Worm (Caenorhabditis elegans): ENCODE measurements around the gene ubq-1.

The ubq-1 gene

DNA sequence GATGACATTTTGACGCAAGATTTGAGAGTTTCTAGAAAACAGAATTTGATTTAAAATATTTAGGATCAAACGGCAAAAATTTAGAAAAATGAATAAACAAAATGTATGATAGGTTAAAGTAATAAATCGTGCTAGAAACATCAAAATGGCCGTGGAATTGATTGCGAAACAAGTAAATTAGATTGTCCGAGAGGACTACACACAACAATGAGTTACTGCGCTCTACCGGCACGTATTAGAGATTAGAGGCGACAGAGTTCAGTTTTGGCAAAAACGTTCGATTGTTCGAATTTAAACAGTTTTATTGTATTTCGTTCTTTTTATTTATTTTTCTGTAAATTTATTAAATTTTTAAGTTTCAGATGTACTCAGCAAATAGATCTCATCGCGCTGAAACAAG, 14.3 kb upstream of the ubq-1 start, which contains the start of the genes dnc-2 and bcl-7 (continued):
- no peak for TF ChIP-seq ces-1 (GFP tag; optimal IDR thresholded peaks at IDR 0.05)
- TF ChIP-seq pha-4 (GFP tag; IDR thresholded peaks at IDR 0.05): no peak
- peak; percentile 51 for TF ChIP-seq pha-4 (tag; optimal IDR thresholded peaks at IDR 0.05)
- no peak for TF ChIP-seq zag-1 (tag; optimal IDR thresholded peaks at IDR 0.05)
- TF ChIP-seq lsy-2 (tag; optimal IDR thresholded peaks at IDR 0.05): peak in 1 of 2 experiments; percentile 84
- TF ChIP-seq mep-1 (tag; optimal IDR thresholded peaks at IDR 0.05): peak; percentile 38
- TF ChIP-seq dmd-9 (GFP tag; IDR thresholded peaks at IDR 0.05): no peak
- peak; percentile 65 for TF ChIP-seq dpl-1 (GFP tag; optimal IDR thresholded peaks at IDR 0.05)
- TF ChIP-seq dve-1 (tag; optimal IDR thresholded peaks at IDR 0.05; ENCODE audit: insufficient read depth): peak; percentile 37
- TF ChIP-seq T20F7.1 (GFP tag; optimal IDR thresholded peaks at IDR 0.05): peak; percentile 23
- TF ChIP-seq duxl-1 (tag; optimal IDR thresholded peaks at IDR 0.05; ENCODE audit: poor library complexity): peak; percentile 15
- no peak for TF ChIP-seq mxl-2 (GFP tag; conservative IDR thresholded peaks at IDR 0.05)
- TF ChIP-seq hlh-30 (tag; optimal IDR thresholded peaks at IDR 0.05; ENCODE audit: insufficient read depth): no peak
- TF ChIP-seq hif-1 (tag; optimal IDR thresholded peaks at IDR 0.05): peak in 1 of 2 experiments; percentile 28
- no peak for TF ChIP-seq cey-2 (tag; optimal IDR thresholded peaks at IDR 0.05; ENCODE audit: borderline replicate concordance, insufficient read depth)
- 0 out of 2 replicates have a peak, but pooled peaks have one; percentile 6 for TF ChIP-seq hmg-1.1 (GFP tag; IDR thresholded peaks at IDR 0.05)
- no peak for TF ChIP-seq sdz-12 (GFP tag; optimal IDR thresholded peaks at IDR 0.05)
- TF ChIP-seq daf-19 (GFP tag; conservative IDR thresholded peaks at IDR 0.05): no peak
- no peak for TF ChIP-seq aly-2 (tag; optimal IDR thresholded peaks at IDR 0.05)
- TF ChIP-seq arid-1 (GFP tag; conservative IDR thresholded peaks at IDR 0.05): no peak
- TF ChIP-seq D1046.2 (GFP tag; IDR thresholded peaks at IDR 0.05): no peak
- TF ChIP-seq ztf-7 (tag; optimal IDR thresholded peaks at IDR 0.05): no peak

DNA sequence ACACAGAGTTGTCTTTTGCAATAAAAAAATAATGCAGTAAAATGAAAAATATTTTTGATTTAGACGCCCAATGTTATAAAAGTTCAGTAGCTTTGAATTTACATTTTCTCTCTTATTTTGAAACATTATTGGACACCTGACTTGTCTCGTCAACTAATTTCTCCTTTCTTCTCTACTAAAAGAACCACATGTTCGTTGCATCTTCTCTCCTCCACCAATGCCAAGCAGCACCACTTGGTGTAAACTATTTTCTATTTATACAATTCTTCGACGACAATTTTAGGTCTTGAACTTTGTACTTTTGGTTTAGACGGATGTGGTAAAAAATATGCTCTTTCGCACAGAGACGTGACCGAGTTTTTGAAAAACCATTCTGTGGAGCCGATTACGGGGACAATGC, 9.4 kb upstream of the ubq-1 start:
- TF ChIP-seq hlh-30 (tag; optimal IDR thresholded peaks at IDR 0.05; ENCODE audit: insufficient read depth) (peak; percentile 14), lin-13 (GFP tag; optimal IDR thresholded peaks at IDR 0.05) (no peak), daf-16 (GFP tag; optimal IDR thresholded peaks at IDR 0.05) (peak in 1 of 2 experiments; percentile 19), daf-16 (tag; optimal IDR thresholded peaks at IDR 0.05) (no peak), ceh-20 (GFP tag; IDR thresholded peaks at IDR 0.05) (no peak)

DNA sequence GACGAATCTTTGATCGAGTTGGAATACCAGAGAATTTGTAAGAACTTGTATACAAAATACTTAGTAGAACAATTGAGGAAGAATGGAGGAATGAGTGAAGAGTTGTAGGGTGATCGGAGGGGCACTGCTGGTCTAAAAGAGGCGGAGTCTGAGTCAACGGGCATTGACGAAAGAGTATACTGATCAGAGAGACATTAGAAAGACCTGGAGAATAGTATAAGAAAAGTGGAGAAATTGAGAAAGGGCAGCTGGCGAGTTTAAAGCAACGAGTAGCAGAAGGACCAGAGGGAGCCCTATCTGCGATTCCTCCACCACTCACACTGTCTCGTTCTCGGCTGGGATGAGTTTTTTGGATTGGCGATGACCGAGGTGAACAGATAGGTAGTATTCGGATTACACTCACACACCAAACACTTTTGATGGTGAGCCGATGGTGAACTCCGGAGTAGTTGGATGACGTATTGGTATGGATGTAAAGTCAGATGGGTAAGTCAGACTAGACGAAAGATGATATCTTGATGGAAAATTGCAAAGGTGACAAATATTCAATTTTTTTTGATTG, 8.5 kb upstream of the ubq-1 start, which contains the start of gene EGAP1.5:
Gene EGAP1.5, plus strand, starts transcription at position 289 of the 562 bp plus-strand sequence.
- TF ChIP-seq attf-4 (tag; optimal IDR thresholded peaks at IDR 0.05) (no peak), hlh-11 (tag; optimal IDR thresholded peaks at IDR 0.05) (peak; percentile 15)

ce11 chrIII:5932853-5933252, 7.2 kb upstream of the ubq-1 start, which contains the start of gene zmp-1:
TSS of gene zmp-1 (minus strand) at chrIII:5932953.
- TF ChIP-seq mdl-1 (tag; optimal IDR thresholded peaks at IDR 0.05): no peak
- TF ChIP-seq nhr-6 (tag; optimal IDR thresholded peaks at IDR 0.05): no peak
- TF ChIP-seq saeg-2 (GFP tag; IDR thresholded peaks at IDR 0.05): no peak
- no peak for TF ChIP-seq tra-1 (GFP tag; IDR thresholded peaks at IDR 0.05)
- no peak for TF ChIP-seq aly-2 (tag; optimal IDR thresholded peaks at IDR 0.05)
- TF ChIP-seq nhr-28 (tag; optimal IDR thresholded peaks at IDR 0.05): no peak
- TF ChIP-seq daf-16 (GFP tag; optimal IDR thresholded peaks at IDR 0.05): no peak
- peak; percentile 67 for TF ChIP-seq daf-16 (tag; optimal IDR thresholded peaks at IDR 0.05)
- no peak for TF ChIP-seq nhr-48 (tag; optimal IDR thresholded peaks at IDR 0.05)
